Worm (Caenorhabditis elegans): Measurements from ENCODE around the gene B0432.14.

B0432.14 gene

ce11 chrII:255124-255523 is 9.0 kb upstream of the B0432.14 start (continued):
- TF ChIP-seq ceh-27 (GFP tag; optimal IDR thresholded peaks at IDR 0.05), result peak; percentile 95
- TF ChIP-seq repo-1 (tag; optimal IDR thresholded peaks at IDR 0.05), result peak; percentile 66
- peak; percentile 80 for TF ChIP-seq madf-6 (GFP tag; IDR thresholded peaks at IDR 0.05)
- no peak for TF ChIP-seq fkh-3 (tag; optimal IDR thresholded peaks at IDR 0.05)
- TF ChIP-seq ceh-79 (tag; optimal IDR thresholded peaks at IDR 0.05), result no peak
- peak; percentile 79 for TF ChIP-seq efl-1 (GFP tag; optimal IDR thresholded peaks at IDR 0.05)
- TF ChIP-seq mcd-1 (GFP tag; IDR thresholded peaks at IDR 0.05), result peak; percentile 100
- TF ChIP-seq hmg-20 (GFP tag; IDR thresholded peaks at IDR 0.05), result peak; percentile 73
- TF ChIP-seq B0035.1 (tag; optimal IDR thresholded peaks at IDR 0.05), result peak; percentile 17
- peak; percentile 13 for TF ChIP-seq B0261.1 (tag; optimal IDR thresholded peaks at IDR 0.05)
- TF ChIP-seq ama-1 (optimal IDR thresholded peaks at IDR 0.05), result no peak
- peak; percentile 7 to 67 for TF ChIP-seq ama-1 (GFP tag; optimal IDR thresholded peaks at IDR 0.05)
- TF ChIP-seq zfh-2 (GFP tag; conservative IDR thresholded peaks at IDR 0.05), result peak; percentile 70; the same call in 1 of the 2 replicates
- no peak for TF ChIP-seq nfya-2 (GFP tag; IDR thresholded peaks at IDR 0.05)
- peak; percentile 95 for TF ChIP-seq B0336.3 (GFP tag; IDR thresholded peaks at IDR 0.05)
- TF ChIP-seq mel-28 (tag; optimal IDR thresholded peaks at IDR 0.05; ENCODE audit: borderline replicate concordance), result peak; percentile 70
- peak; percentile 84 for TF ChIP-seq K12H6.12 (tag; optimal IDR thresholded peaks at IDR 0.05)
- TF ChIP-seq nfyb-1 (GFP tag; IDR thresholded peaks at IDR 0.05), result peak; percentile 90
- TF ChIP-seq attf-5 (GFP tag; optimal IDR thresholded peaks at IDR 0.05), result peak; percentile 98
- no peak for TF ChIP-seq F57C9.4 (tag; optimal IDR thresholded peaks at IDR 0.05)
- peak; percentile 56 for TF ChIP-seq madf-8 (GFP tag; conservative IDR thresholded peaks at IDR 0.05)
- TF ChIP-seq lin-40 (tag; optimal IDR thresholded peaks at IDR 0.05), result peak; percentile 94
- TF ChIP-seq athp-1 (tag; optimal IDR thresholded peaks at IDR 0.05), result peak; percentile 96
- TF ChIP-seq zim-3 (tag; optimal IDR thresholded peaks at IDR 0.05), result peak; percentile 48
- TF ChIP-seq rcor-1 (GFP tag; IDR thresholded peaks at IDR 0.05), result peak; percentile 79
- TF ChIP-seq snpc-1.3 (tag; optimal IDR thresholded peaks at IDR 0.05; ENCODE audit: insufficient read depth), result peak; percentile 71
- TF ChIP-seq ceh-100 (GFP tag; IDR thresholded peaks at IDR 0.05), result peak; percentile 86
- TF ChIP-seq F49E8.2 (tag; optimal IDR thresholded peaks at IDR 0.05; ENCODE audit: insufficient read depth), result peak; percentile 87
- TF ChIP-seq F37B4.10 (GFP tag; IDR thresholded peaks at IDR 0.05), result no peak
- no peak for TF ChIP-seq aptf-3 (GFP tag; IDR thresholded peaks at IDR 0.05)
- no peak for TF ChIP-seq unc-62 (GFP tag; optimal IDR thresholded peaks at IDR 0.05)
- TF ChIP-seq dox-1 (GFP tag; IDR thresholded peaks at IDR 0.05), result peak; percentile 97
- peak; percentile 44 for TF ChIP-seq egrh-3 (GFP tag; IDR thresholded peaks at IDR 0.05)
- TF ChIP-seq rec-8 (tag; optimal IDR thresholded peaks at IDR 0.05), result peak in 1 of 2 experiments; percentile 72
- peak; percentile 48 for TF ChIP-seq ccch-3 (GFP tag; optimal IDR thresholded peaks at IDR 0.05)
- TF ChIP-seq F39B2.1 (GFP tag; IDR thresholded peaks at IDR 0.05), result no peak
- peak; percentile 29 for TF ChIP-seq T07F8.4 (tag; optimal IDR thresholded peaks at IDR 0.05)
- no peak for TF ChIP-seq nhr-179 (tag; optimal IDR thresholded peaks at IDR 0.05)
- peak; percentile 59 for TF ChIP-seq F33H1.4 (GFP tag; IDR thresholded peaks at IDR 0.05)
- TF ChIP-seq F52B5.7 (tag; optimal IDR thresholded peaks at IDR 0.05), result peak; percentile 54
- TF ChIP-seq pha-4 (tag; optimal IDR thresholded peaks at IDR 0.05), result peak; percentile 65
- no peak for TF ChIP-seq nhr-27 (tag; optimal IDR thresholded peaks at IDR 0.05)
- peak; percentile 71 for TF ChIP-seq lsl-1 (GFP tag; optimal IDR thresholded peaks at IDR 0.05)
- peak; percentile 73 for TF ChIP-seq hmg-1.2 (GFP tag; IDR thresholded peaks at IDR 0.05)
- TF ChIP-seq hsf-1 (GFP tag; IDR thresholded peaks at IDR 0.05), result no peak
- 0 out of 2 replicates have a peak, but pooled peaks have one; percentile 71 for TF ChIP-seq Y79H2A.3 (GFP tag; conservative IDR thresholded peaks at IDR 0.05)
- no peak for TF ChIP-seq hlh-26 (GFP tag; conservative IDR thresholded peaks at IDR 0.05)
- TF ChIP-seq xnd-1 (tag; optimal IDR thresholded peaks at IDR 0.05), result peak; percentile 14
- TF ChIP-seq sea-2 (GFP tag; IDR thresholded peaks at IDR 0.05), result no peak
- peak; percentile 76 for TF ChIP-seq ztf-26 (tag; optimal IDR thresholded peaks at IDR 0.05)

Measured in whole organism, young adult.